Fruit fly (Drosophila melanogaster) whole organism, larva: ENCODE measurements around the gene CG14111.

Source experiments
- noc ChIP-seq: fragments of 200-800 bp; sonication (Bioruptor generic); optimal IDR thresholded peaks from 3 replicates; lab custom pipeline; 2019; ENCODE audit warnings: missing biosample characterization, mild to moderate bottlenecking, missing genetic modification characterization, moderate library complexity

Gene CG14111

DNA sequence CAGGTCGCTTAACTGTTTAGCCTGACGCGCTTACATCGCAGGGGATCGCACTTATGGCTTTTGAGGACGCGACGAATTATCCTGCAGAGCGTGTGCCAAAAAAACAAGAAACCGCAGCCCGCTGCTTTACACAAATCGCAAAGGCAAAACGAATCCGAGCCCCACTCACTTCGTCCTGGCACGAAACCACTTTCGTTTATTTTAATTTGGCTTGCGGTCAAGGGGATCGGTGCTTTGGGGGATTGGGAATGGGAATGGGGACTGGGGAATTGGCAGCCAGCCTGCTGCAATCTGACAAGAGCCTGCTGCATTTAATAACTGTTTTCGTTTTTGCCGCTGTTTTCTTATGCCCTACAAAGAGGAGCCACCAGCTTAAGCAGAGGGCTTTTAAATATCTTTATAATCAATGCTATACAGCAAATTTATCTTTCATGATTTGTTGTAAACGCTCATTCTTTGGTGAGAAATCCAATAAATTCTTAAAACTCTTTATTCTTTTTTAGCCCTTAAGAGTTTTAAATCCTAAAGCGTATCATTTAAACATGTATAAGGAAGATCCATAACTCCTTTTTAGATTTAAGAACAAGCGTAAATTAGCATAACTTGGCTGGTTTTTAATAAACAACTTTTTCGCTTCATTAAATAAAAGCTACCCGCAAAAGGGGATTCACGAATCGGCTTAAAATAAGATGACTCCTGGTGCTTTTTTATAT is 32.2 kb downstream of the CG14111 start:
- TF ChIP-seq noc, result no peak

dm6 chr3L:13410999-13411398 is 33.2 kb downstream of the CG14111 start:
- no peak for TF ChIP-seq noc

- no peak for TF ChIP-seq noc
Observed at dm6 chr3L:13412200-13412885, 34.6 kb downstream of the CG14111 start, which contains the start of the genes CG10222 and flr. CG10222 (minus strand) TSS chr3L:13412453. flr (plus strand) TSS chr3L:13412843.

DNA sequence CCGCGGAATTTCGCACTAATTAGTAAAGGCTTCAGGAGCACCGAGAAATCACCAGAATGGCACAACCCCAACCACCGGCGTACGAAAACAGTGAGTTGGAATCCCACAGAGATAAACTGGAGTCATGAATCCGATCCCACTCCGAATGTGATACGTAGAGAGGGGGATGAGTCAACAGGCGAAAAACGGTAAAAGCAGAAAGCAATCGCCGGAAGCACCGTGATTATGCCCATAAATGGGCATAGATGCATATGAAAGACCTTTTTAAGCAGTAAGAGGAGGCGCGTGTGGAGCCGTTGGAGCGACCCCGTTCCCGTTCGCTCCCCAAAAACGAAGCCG is 35.1 kb downstream of the CG14111 start:
- TF ChIP-seq noc, result no peak

DNA sequence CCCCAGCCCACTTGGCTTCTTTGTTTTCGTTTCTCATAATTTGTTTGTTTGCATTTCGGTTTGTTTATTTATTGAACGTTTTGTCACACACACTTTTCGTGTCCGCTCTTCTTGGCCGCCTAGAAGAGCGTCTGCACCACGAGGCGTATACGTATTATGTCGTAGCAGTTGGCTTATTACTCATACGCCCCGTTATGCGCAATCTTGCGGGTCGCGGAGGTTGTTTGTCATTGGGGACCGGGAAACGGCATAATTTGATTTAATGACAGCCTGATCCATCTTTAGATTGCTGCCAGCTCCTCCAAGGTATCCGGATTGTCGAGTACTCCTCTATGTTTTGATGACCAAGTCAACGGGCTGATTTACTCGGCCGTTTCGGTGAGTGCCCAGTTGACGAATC is 42.5 kb downstream of the CG14111 start:
- TF ChIP-seq noc, result no peak

DNA sequence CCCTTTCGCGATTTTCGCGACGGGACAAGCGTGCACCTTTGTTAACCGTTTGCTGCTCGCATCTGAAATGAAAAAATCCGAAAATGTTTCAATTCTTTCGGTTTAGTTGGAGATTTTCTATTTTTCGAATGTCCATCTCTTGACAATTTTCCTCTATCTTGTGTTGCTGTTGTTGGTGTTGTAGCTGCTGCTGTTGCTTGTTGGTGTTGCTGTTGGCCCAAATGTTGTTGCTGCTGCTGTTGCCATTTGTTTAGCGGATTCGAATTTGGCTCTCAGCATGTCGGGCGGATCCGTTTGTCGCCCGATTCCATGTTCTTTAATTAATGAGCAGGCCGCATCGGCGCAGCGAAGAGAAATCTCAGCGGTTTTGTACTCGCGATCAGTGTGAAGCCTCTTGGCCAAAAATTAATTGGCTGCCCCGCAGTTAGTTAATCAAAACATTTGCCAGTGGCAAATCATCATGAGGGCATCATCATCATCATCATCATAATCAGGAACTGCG is 44.6 kb downstream of the CG14111 start, which contains the start of gene CG32121:
CG32121 (minus strand) TSS at position 51 of the 502 bp plus-strand sequence.
- no peak for TF ChIP-seq noc

dm6 chr3L:13424068-13424467 is 46.3 kb downstream of the CG14111 start, which contains the start of gene CG33263:
CG33263 (minus strand) TSS chr3L:13424168.
- no peak for TF ChIP-seq noc

DNA sequence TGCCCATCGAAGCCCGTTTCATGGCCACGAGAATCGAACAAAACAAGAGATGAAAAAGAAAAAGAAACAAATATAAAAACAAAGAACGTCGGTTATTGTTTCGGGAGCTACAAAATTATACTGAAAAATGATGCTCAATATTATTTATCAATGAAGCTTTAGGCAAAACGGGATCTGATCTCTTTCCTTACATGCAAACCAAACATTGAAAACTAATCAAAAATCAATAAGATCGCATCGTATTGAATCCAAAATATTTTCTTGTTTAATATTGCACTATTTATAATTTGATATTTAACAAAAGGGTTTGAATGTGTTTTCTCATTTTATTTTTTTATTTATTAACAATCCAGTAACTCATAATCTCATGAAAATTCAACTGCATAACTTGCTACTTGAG is 47.8 kb downstream of the CG14111 start, which contains the start of gene CG14106:
CG14106 (minus strand) TSS at position 101 of the 400 bp plus-strand sequence.
- no peak for TF ChIP-seq noc

dm6 chr3L:13426573-13426972 is 48.8 kb downstream of the CG14111 start, which contains the start of gene CG14105:
CG14105 (minus strand) TSS chr3L:13426673.
- no peak for TF ChIP-seq noc
